Fruit fly (Drosophila melanogaster) whole organism, prepupa: ENCODE measurements around the gene Aasdh.

ENCODE experiments used
- Blimp-1 ChIP-seq: fragments of 200-800 bp; sonication (Bioruptor generic); optimal IDR thresholded peaks from 3 replicates; lab custom pipeline; 2017; ENCODE audit warnings: missing biosample characterization, missing genetic modification characterization, mild to moderate bottlenecking, moderate library complexity, missing genetic modification reagents
- CG10669 ChIP-seq: fragments of 200-800 bp; sonication (Bioruptor generic); optimal IDR thresholded peaks from 3 replicates; lab custom pipeline; 2018; ENCODE audit warnings: missing biosample characterization, mild to moderate bottlenecking, missing genetic modification characterization, moderate library complexity
- CG11294 ChIP-seq: fragments of 200-800 bp; sonication (Bioruptor generic); IDR thresholded peaks from 2 replicates; pipeline ENCODE4 v1.3.6; 2022; ENCODE audit warnings: missing biosample characterization, missing genetic modification characterization
- CG11762 ChIP-seq: fragments of 200-800 bp; sonication (Bioruptor generic); optimal IDR thresholded peaks from 3 replicates; lab custom pipeline; 2016; ENCODE audit warnings: missing biosample characterization, missing genetic modification characterization; ENCODE audit not compliant: insufficient read depth
- CG11902 ChIP-seq: fragments of 200-800 bp; sonication (Bioruptor generic); optimal IDR thresholded peaks from 3 replicates; lab custom pipeline; 2016; ENCODE audit warnings: missing biosample characterization, missing genetic modification characterization
- CG15336 ChIP-seq: fragments of 200-800 bp; sonication (Bioruptor generic); IDR thresholded peaks from 2 replicates; pipeline ENCODE4 v1.3.6; 2022; ENCODE audit warnings: missing biosample characterization, missing genetic modification characterization
- CG16779 ChIP-seq: fragments of 200-800 bp; sonication (Bioruptor generic); optimal IDR thresholded peaks from 3 replicates; lab custom pipeline; 2017; ENCODE audit warnings: missing biosample characterization, mild to moderate bottlenecking, missing genetic modification characterization
- CG3032 ChIP-seq: fragments of 200-800 bp; optimal IDR thresholded peaks from 2 replicates; lab custom pipeline; 2019; ENCODE audit warnings: missing biosample characterization, mild to moderate bottlenecking, missing genetic modification characterization, moderate library complexity
- CG31627 ChIP-seq: fragments of 200-800 bp; sonication (Bioruptor generic); optimal IDR thresholded peaks from 3 replicates; lab custom pipeline; 2016; ENCODE audit warnings: missing biosample characterization, missing genetic modification characterization
- CG34406 ChIP-seq: fragments of 200-800 bp; sonication (Bioruptor generic); optimal IDR thresholded peaks from 3 replicates; lab custom pipeline; 2016; ENCODE audit warnings: missing biosample characterization, missing genetic modification characterization
- CG3919 ChIP-seq: fragments of 200-800 bp; sonication (Bioruptor generic); optimal IDR thresholded peaks from 3 replicates; lab custom pipeline; 2016; ENCODE audit warnings: missing biosample characterization, missing genetic modification characterization
- CG4318 ChIP-seq: fragments of 200-800 bp; sonication (Bioruptor generic); optimal IDR thresholded peaks from 3 replicates; lab custom pipeline; 2017; ENCODE audit warnings: missing biosample characterization, mild to moderate bottlenecking, missing genetic modification characterization
- CG6163 ChIP-seq: fragments of 200-800 bp; sonication (Bioruptor generic); IDR thresholded peaks from 3 replicates; pipeline ENCODE4 v1.3.6; 2022; ENCODE audit warnings: missing biosample characterization, missing genetic modification characterization
- CG6276 ChIP-seq: fragments of 200-800 bp; sonication (Bioruptor generic); optimal IDR thresholded peaks from 2 replicates; lab custom pipeline; 2017; ENCODE audit warnings: missing biosample characterization, mild to moderate bottlenecking, missing genetic modification characterization
- CG6792 ChIP-seq: fragments of 200-800 bp; sonication (Bioruptor generic); optimal IDR thresholded peaks from 3 replicates; lab custom pipeline; 2016; ENCODE audit warnings: missing biosample characterization, missing genetic modification characterization
- CG6808 ChIP-seq: fragments of 200-800 bp; sonication (Bioruptor generic); optimal IDR thresholded peaks from 3 replicates; lab custom pipeline; 2017; ENCODE audit warnings: missing biosample characterization, missing genetic modification characterization, mild to moderate bottlenecking, moderate library complexity, missing genetic modification reagents
- CG6854 ChIP-seq: fragments of 200-800 bp; sonication (Bioruptor generic); optimal IDR thresholded peaks from 2 replicates; lab custom pipeline; 2017; ENCODE audit warnings: missing biosample characterization, mild to moderate bottlenecking, missing genetic modification characterization
- CG7368 ChIP-seq: fragments of 200-800 bp; sonication (Bioruptor generic); optimal IDR thresholded peaks from 3 replicates; lab custom pipeline; 2016; ENCODE audit warnings: missing biosample characterization, missing genetic modification characterization
- CG8119 ChIP-seq: fragments of 200-800 bp; sonication (Bioruptor generic); IDR thresholded peaks from 3 replicates; pipeline ENCODE4 v1.3.6; 2022; ENCODE audit warnings: missing biosample characterization, missing genetic modification characterization
- CG8319 ChIP-seq: fragments of 200-800 bp; sonication (Bioruptor generic); optimal IDR thresholded peaks from 3 replicates; lab custom pipeline; 2016; ENCODE audit warnings: missing biosample characterization, missing genetic modification characterization
- CG8632 ChIP-seq: fragments of 200-800 bp; sonication (Bioruptor generic); optimal IDR thresholded peaks from 3 replicates; lab custom pipeline; 2016; ENCODE audit warnings: missing biosample characterization, missing genetic modification characterization
- CG9139 ChIP-seq: fragments of 200-800 bp; sonication (Bioruptor generic); optimal IDR thresholded peaks from 3 replicates; lab custom pipeline; 2017; ENCODE audit warnings: missing biosample characterization, mild to moderate bottlenecking, missing genetic modification characterization
- Eip75B ChIP-seq: fragments of 200-800 bp; sonication (Bioruptor generic); optimal IDR thresholded peaks from 3 replicates; lab custom pipeline; 2016; ENCODE audit warnings: missing biosample characterization, missing genetic modification characterization
- Eip93F ChIP-seq: fragments of 200-800 bp; sonication (Bioruptor generic); optimal IDR thresholded peaks from 2 replicates; lab custom pipeline; 2016; ENCODE audit warnings: missing biosample characterization, mild to moderate bottlenecking, missing genetic modification characterization
- Ets21C ChIP-seq: fragments of 200-800 bp; sonication (Bioruptor generic); optimal IDR thresholded peaks from 3 replicates; lab custom pipeline; 2016; ENCODE audit warnings: missing biosample characterization, missing genetic modification characterization
- Ets96B ChIP-seq: fragments of 200-800 bp; optimal IDR thresholded peaks from 2 replicates; lab custom pipeline; 2019; ENCODE audit warnings: missing biosample characterization, mild to moderate bottlenecking, missing genetic modification characterization, moderate library complexity
- Gug ChIP-seq: fragments of 200-800 bp; sonication (Bioruptor generic); IDR thresholded peaks from 2 replicates; pipeline ENCODE4 v1.3.6; 2022; ENCODE audit warnings: missing biosample characterization, missing genetic modification characterization
- Hr38 ChIP-seq: sonication (Bioruptor generic); optimal IDR thresholded peaks from 2 replicates; lab custom pipeline; 2016; ENCODE audit warnings: missing biosample characterization, missing genetic modification characterization
- Hr39 ChIP-seq: fragments of 200-800 bp; sonication (Bioruptor generic); optimal IDR thresholded peaks from 2 replicates; lab custom pipeline; 2016; ENCODE audit warnings: missing biosample characterization, missing genetic modification characterization
- Hr4 ChIP-seq: fragments of 200-800 bp; sonication (Bioruptor generic); optimal IDR thresholded peaks from 3 replicates; lab custom pipeline; 2016; ENCODE audit warnings: missing biosample characterization, missing genetic modification characterization
- Lpt ChIP-seq: fragments of 200-800 bp; sonication (Bioruptor generic); optimal IDR thresholded peaks from 3 replicates; lab custom pipeline; 2016; ENCODE audit warnings: missing biosample characterization, missing genetic modification characterization
- OdsH ChIP-seq: fragments of 200-800 bp; sonication (Bioruptor generic); optimal IDR thresholded peaks from 3 replicates; lab custom pipeline; 2016; ENCODE audit warnings: missing biosample characterization, missing genetic modification characterization
- Smox ChIP-seq: fragments of 200-800 bp; sonication (Bioruptor generic); optimal IDR thresholded peaks from 3 replicates; lab custom pipeline; 2016; ENCODE audit warnings: missing biosample characterization, missing genetic modification characterization
- Sox102F ChIP-seq: fragments of 200-800 bp; sonication (Bioruptor generic); optimal IDR thresholded peaks from 2 replicates; lab custom pipeline; 2016; ENCODE audit warnings: missing biosample characterization, mild to moderate bottlenecking, missing genetic modification characterization
- Sox14 ChIP-seq: fragments of 200-800 bp; sonication (Bioruptor generic); optimal IDR thresholded peaks from 3 replicates; lab custom pipeline; 2016; ENCODE audit warnings: missing biosample characterization, missing genetic modification characterization
- Sox15 ChIP-seq: fragments of 200-800 bp; sonication (Bioruptor generic); optimal IDR thresholded peaks from 3 replicates; lab custom pipeline; 2016; ENCODE audit warnings: missing biosample characterization, missing genetic modification characterization
- achi ChIP-seq: fragments of 200-800 bp; sonication (Bioruptor generic); optimal IDR thresholded peaks from 3 replicates; lab custom pipeline; 2016; ENCODE audit warnings: missing biosample characterization, missing genetic modification characterization
- acj6 ChIP-seq: fragments of 200-800 bp; sonication (Bioruptor generic); optimal IDR thresholded peaks from 3 replicates; lab custom pipeline; 2016; ENCODE audit warnings: missing biosample characterization, missing genetic modification characterization
- cyc ChIP-seq: fragments of 200-800 bp; sonication (Bioruptor generic); optimal IDR thresholded peaks from 3 replicates; lab custom pipeline; 2016; ENCODE audit warnings: missing biosample characterization, missing genetic modification characterization
- dac ChIP-seq: fragments of 200-800 bp; sonication (Bioruptor generic); optimal IDR thresholded peaks from 2 replicates; lab custom pipeline; 2017; ENCODE audit warnings: missing biosample characterization, mild to moderate bottlenecking, missing genetic modification characterization
- dsx ChIP-seq: fragments of 200-800 bp; optimal IDR thresholded peaks from 3 replicates; lab custom pipeline; 2019; ENCODE audit warnings: missing biosample characterization, mild to moderate bottlenecking, missing genetic modification characterization, moderate library complexity; ENCODE audit not compliant: poor library complexity, severe bottlenecking
- eg ChIP-seq: fragments of 200-800 bp; sonication (Bioruptor generic); IDR thresholded peaks from 3 replicates; pipeline ENCODE4 v1.3.6; 2022; ENCODE audit warnings: missing biosample characterization, missing genetic modification characterization
- esn ChIP-seq: fragments of 200-800 bp; sonication (Bioruptor generic); optimal IDR thresholded peaks from 2 replicates; lab custom pipeline; 2016; ENCODE audit warnings: missing biosample characterization, mild to moderate bottlenecking, missing genetic modification characterization, moderate library complexity
- fd59A ChIP-seq: fragments of 200-800 bp; sonication (Bioruptor generic); optimal IDR thresholded peaks from 2 replicates; lab custom pipeline; 2017; ENCODE audit warnings: missing biosample characterization, mild to moderate bottlenecking, missing genetic modification characterization, missing genetic modification reagents
- fkh ChIP-seq: fragments of 200-800 bp; sonication (Bioruptor generic); optimal IDR thresholded peaks from 3 replicates; lab custom pipeline; 2017; ENCODE audit warnings: missing biosample characterization, mild to moderate bottlenecking, missing genetic modification characterization, moderate library complexity
- lz ChIP-seq: fragments of 200-800 bp; sonication (Bioruptor generic); optimal IDR thresholded peaks from 3 replicates; lab custom pipeline; 2016; ENCODE audit warnings: missing biosample characterization, missing genetic modification characterization
- net ChIP-seq: fragments of 200-800 bp; sonication (Bioruptor generic); optimal IDR thresholded peaks from 3 replicates; lab custom pipeline; 2016; ENCODE audit warnings: missing biosample characterization, missing genetic modification characterization
- pdm3 ChIP-seq: fragments of 200-800 bp; sonication (Bioruptor generic); optimal IDR thresholded peaks from 3 replicates; lab custom pipeline; 2016; ENCODE audit warnings: missing biosample characterization, missing genetic modification characterization
- spab ChIP-seq: fragments of 200-800 bp; sonication (Bioruptor generic); optimal IDR thresholded peaks from 2 replicates; lab custom pipeline; 2017; ENCODE audit warnings: missing biosample characterization, mild to moderate bottlenecking, missing genetic modification characterization, missing genetic modification reagents
- topi ChIP-seq: fragments of 200-800 bp; sonication (Bioruptor generic); optimal IDR thresholded peaks from 3 replicates; lab custom pipeline; 2016; ENCODE audit warnings: missing biosample characterization, missing genetic modification characterization
- vri ChIP-seq: fragments of 200-800 bp; sonication (Bioruptor generic); optimal IDR thresholded peaks from 3 replicates; lab custom pipeline; 2016; ENCODE audit warnings: missing biosample characterization, mild to moderate bottlenecking, missing genetic modification characterization

The Aasdh gene

DNA sequence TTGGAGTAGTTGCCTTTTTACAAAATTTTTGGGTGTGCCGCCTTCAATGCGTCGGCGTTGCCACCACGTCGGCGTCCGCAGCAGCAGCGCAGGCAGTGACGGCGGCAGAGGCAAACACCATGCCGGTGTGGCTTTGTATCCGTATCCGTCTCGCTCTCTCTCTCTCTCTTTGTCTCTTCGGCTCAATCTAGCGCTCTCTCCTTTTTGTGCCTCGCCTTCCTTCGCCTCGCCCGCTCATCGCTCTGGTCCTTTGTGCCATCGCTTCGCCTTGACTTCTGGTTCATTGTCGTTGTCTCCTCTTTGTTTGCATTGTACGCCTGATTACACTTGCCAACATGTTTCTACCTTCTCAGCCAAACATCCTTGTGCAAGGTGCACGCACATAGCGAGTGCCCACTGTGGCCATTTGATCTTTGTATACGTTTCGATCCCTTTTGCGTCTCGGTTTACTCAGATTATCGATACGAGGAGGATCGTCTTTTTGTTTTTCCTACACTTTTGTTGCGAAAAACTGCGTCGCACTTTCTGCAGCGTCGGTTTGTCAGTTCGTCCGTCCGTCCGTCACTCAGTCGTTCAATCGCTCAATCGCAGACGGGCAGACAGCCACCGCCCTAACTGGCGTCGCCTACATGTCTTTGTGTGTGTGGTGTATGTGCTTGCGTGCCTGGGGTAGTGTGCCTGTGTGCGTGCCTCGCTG, 32.9 kb downstream of the Aasdh start:
- TF ChIP-seq pdm3 (GFP tag; lab: Kevin White, UChicago) (peak; percentile 75), Sox14 (GFP tag; lab: Kevin White, UChicago) (peak; percentile 98), acj6 (peak; percentile 65), CG8319 (GFP tag; lab: Kevin White, UChicago) (peak; percentile 22), CG11294 (peak; percentile 51; the same call in 1 of the 2 replicates), OdsH (GFP tag; lab: Kevin White, UChicago) (peak; percentile 58), Hr4 (peak; percentile 56), Lpt (GFP tag; lab: Kevin White, UChicago) (peak; percentile 67), CG7368 (peak; percentile 60), CG15336 (peak; percentile 60), CG9139 (GFP tag; lab: Kevin White, UChicago) (peak; percentile 47), eg (peak; percentile 60), Eip75B (GFP tag; lab: Kevin White, UChicago) (peak; percentile 89), CG31627 (GFP tag; lab: Kevin White, UChicago) (peak; percentile 73), Ets96B (peak; percentile 76), lz (GFP tag; lab: Kevin White, UChicago) (peak; percentile 79), CG6854 (peak; percentile 6), Hr38 (GFP tag; lab: Kevin White, UChicago) (no peak), net (GFP tag; lab: Kevin White, UChicago) (peak; percentile 59), Sox102F (peak; percentile 88), CG11902 (GFP tag; lab: Kevin White, UChicago) (peak; percentile 30), Blimp-1 (GFP tag; lab: Kevin White, UChicago) (peak; percentile 29), CG34406 (GFP tag; lab: Kevin White, UChicago) (peak; percentile 56), CG16779 (tag; lab: Kevin White, UChicago) (peak; percentile 61), fd59A (GFP tag; lab: Kevin White, UChicago) (peak; percentile 65), cyc (GFP tag; lab: Kevin White, UChicago) (peak; percentile 72), Smox (GFP tag; lab: Kevin White, UChicago) (peak; percentile 73), topi (GFP tag; lab: Kevin White, UChicago) (peak; percentile 78), dac (GFP tag; lab: Kevin White, UChicago) (peak; percentile 14), CG11762 (GFP tag; lab: Kevin White, UChicago) (no peak), dsx (GFP tag; lab: Kevin White, UChicago) (peak; percentile 84), Ets21C (GFP tag; lab: Kevin White, UChicago) (peak; percentile 60), CG6792 (GFP tag; lab: Kevin White, UChicago) (peak; percentile 76), Hr39 (peak; percentile 78), achi (peak; percentile 72), CG8119 (GFP tag; lab: Robert Waterston, UW) (peak; percentile 55; the same call in 2 of the 3 replicates), esn (peak; percentile 85), fkh (peak; percentile 16), spab (GFP tag; lab: Kevin White, UChicago) (peak; percentile 75), CG6163 (GFP tag; lab: Robert Waterston, UW) (peak; percentile 82), Sox15 (GFP tag; lab: Kevin White, UChicago) (peak; percentile 7), Eip93F (GFP tag; lab: Kevin White, UChicago) (no peak), CG10669 (GFP tag; lab: Kevin White, UChicago) (peak; percentile 77), CG4318 (GFP tag; lab: Kevin White, UChicago) (no peak), CG6808 (GFP tag; lab: Kevin White, UChicago) (peak; percentile 73), CG3919 (peak; percentile 81), CG3032 (peak; percentile 63), vri (GFP tag; lab: Kevin White, UChicago) (peak; percentile 55), Gug (no peak), CG6276 (peak; percentile 16), CG8632 (GFP tag; lab: Kevin White, UChicago) (peak; percentile 59)
